Fruit fly (Drosophila melanogaster) whole organism, wandering third instar larva: ENCODE data around the gene ATPsyndelta.

Experiments used
- Abd-B ChIP-seq: fragments of >200 bp; optimal IDR thresholded peaks from 2 replicates; lab custom pipeline; 2017; ENCODE audit warnings: missing biosample characterization, missing genetic modification characterization
- CG9705 ChIP-seq: fragments of 200-800 bp; sonication (Bioruptor generic); optimal IDR thresholded peaks from 2 replicates; lab custom pipeline; 2018; ENCODE audit warnings: missing biosample characterization, mild to moderate bottlenecking, missing genetic modification characterization
- CrebA ChIP-seq: fragments of 200-800 bp; sonication (Bioruptor generic); optimal IDR thresholded peaks from 2 replicates; lab custom pipeline; 2016; ENCODE audit warnings: missing biosample characterization, mild to moderate bottlenecking, missing genetic modification characterization, borderline replicate concordance
- Dif ChIP-seq: fragments of 200-275, 200-300 bp; sonication (Bioruptor generic); optimal IDR thresholded peaks from 2 replicates; lab custom pipeline; 2018; ENCODE audit warnings: missing biosample characterization, missing genetic modification characterization; ENCODE audit not compliant: partially characterized antibody
- GATAd ChIP-seq: sonication (Bioruptor generic); optimal IDR thresholded peaks from 2 replicates; lab custom pipeline; 2016; ENCODE audit warnings: missing biosample characterization, missing genetic modification characterization
- HLH106 ChIP-seq: fragments of 200-800 bp; optimal IDR thresholded peaks from 3 replicates; lab custom pipeline; 2019; ENCODE audit warnings: missing biosample characterization, mild to moderate bottlenecking, missing genetic modification characterization, moderate library complexity
- Hnf4 ChIP-seq: fragments of 200-800 bp; sonication (Bioruptor generic); optimal IDR thresholded peaks from 2 replicates; lab custom pipeline; 2016; ENCODE audit warnings: missing biosample characterization, mild to moderate bottlenecking, missing genetic modification characterization
- Hr83 ChIP-seq: fragments of 200-300 bp; sonication (Bioruptor generic); optimal IDR thresholded peaks from 2 replicates; lab custom pipeline; 2016; ENCODE audit warnings: missing biosample characterization, mild to moderate bottlenecking, missing genetic modification characterization, moderate library complexity; ENCODE audit not compliant: poor library complexity, severe bottlenecking
- Mio ChIP-seq: sonication (Bioruptor generic); optimal IDR thresholded peaks from 2 replicates; lab custom pipeline; 2016; ENCODE audit warnings: missing biosample characterization, missing genetic modification characterization
- Myc ChIP-seq: fragments of >200 bp; optimal IDR thresholded peaks from 2 replicates; lab custom pipeline; 2017
- N ChIP-seq: fragments of >200 bp; optimal IDR thresholded peaks from 2 replicates; lab custom pipeline; 2018; ENCODE audit warnings: missing biosample characterization, missing external identifiers, missing genetic modification characterization
- OdsH ChIP-seq: fragments of 200-800 bp; sonication (Bioruptor generic); optimal IDR thresholded peaks from 2 replicates; lab custom pipeline; 2016; ENCODE audit warnings: missing biosample characterization, mild to moderate bottlenecking, missing genetic modification characterization
- Rel ChIP-seq, 2 experiments: fragments of 200-800 bp; sonication (Bioruptor generic) in 1 of 2; optimal IDR thresholded peaks; 2 replicates in 1 of 2; 3 replicates in 1 of 2; lab custom pipeline; 2016 to 2019; ENCODE audit warnings: mild to moderate bottlenecking in 2 of 2, missing biosample characterization in 2 of 2, missing genetic modification characterization in 2 of 2, moderate library complexity in 1 of 2
- Vsx2 ChIP-seq: fragments of 200-300, 225-300 bp; sonication (Bioruptor generic); optimal IDR thresholded peaks from 2 replicates; lab custom pipeline; 2018; ENCODE audit warnings: missing biosample characterization, missing genetic modification characterization; ENCODE audit not compliant: partially characterized antibody
- brk ChIP-seq: fragments of 200-800 bp; sonication (Bioruptor generic); optimal IDR thresholded peaks from 2 replicates; lab custom pipeline; 2016; ENCODE audit warnings: missing biosample characterization, mild to moderate bottlenecking, missing genetic modification characterization
- dl ChIP-seq, 2 experiments: fragments of 175-275, 200-275 bp in 1 of 2; fragments of 200-275 bp in 1 of 2; sonication (Bioruptor generic); optimal IDR thresholded peaks; lab custom pipeline; 2018; ENCODE audit warnings: mild to moderate bottlenecking in 2 of 2, missing biosample characterization in 2 of 2, missing genetic modification characterization in 2 of 2, moderate library complexity in 2 of 2; ENCODE audit not compliant: partially characterized antibody in 2 of 2, insufficient read depth in 1 of 2
- ey ChIP-seq: fragments of 200-800 bp; sonication (Bioruptor generic); optimal IDR thresholded peaks from 2 replicates; lab custom pipeline; 2016; ENCODE audit warnings: missing biosample characterization, missing genetic modification characterization
- foxo ChIP-seq, 2 experiments: fragments of 200-800 bp; sonication (Bioruptor generic); optimal IDR thresholded peaks; 2 replicates in 1 of 2; 3 replicates in 1 of 2; lab custom pipeline; 2016 to 2017; ENCODE audit warnings: missing biosample characterization in 2 of 2, missing genetic modification characterization in 2 of 2
- fru ChIP-seq: fragments of 200-800 bp; sonication (Bioruptor generic); optimal IDR thresholded peaks from 3 replicates; lab custom pipeline; 2016; ENCODE audit warnings: missing biosample characterization, mild to moderate bottlenecking, missing genetic modification characterization
- h ChIP-seq: fragments of 200-800 bp; sonication (Bioruptor generic); optimal IDR thresholded peaks from 3 replicates; lab custom pipeline; 2016; ENCODE audit warnings: missing biosample characterization, mild to moderate bottlenecking, missing genetic modification characterization
- pan ChIP-seq: fragments of >200 bp; optimal IDR thresholded peaks from 2 replicates; lab custom pipeline; 2017
- psq ChIP-seq: fragments of 200-800 bp; sonication (Bioruptor generic); optimal IDR thresholded peaks from 3 replicates; lab custom pipeline; 2017; ENCODE audit warnings: missing biosample characterization, mild to moderate bottlenecking, missing genetic modification characterization, moderate library complexity
- sage ChIP-seq: fragments of 200-800 bp; sonication (Bioruptor generic); optimal IDR thresholded peaks from 2 replicates; lab custom pipeline; 2016; ENCODE audit warnings: missing biosample characterization, mild to moderate bottlenecking, missing genetic modification characterization
- sv ChIP-seq: fragments of 200-800 bp; sonication (Bioruptor generic); optimal IDR thresholded peaks from 3 replicates; lab custom pipeline; 2016; ENCODE audit warnings: missing biosample characterization, missing genetic modification characterization
- tai ChIP-seq: sonication (Bioruptor generic); optimal IDR thresholded peaks from 2 replicates; lab custom pipeline; 2016; ENCODE audit warnings: missing biosample characterization, missing genetic modification characterization

The ATPsyndelta gene

dm6 chrX:10211128-10211914, 1.4 kb upstream of the ATPsyndelta start (continued):
- TF ChIP-seq ey (GFP tag; lab: Kevin White, UChicago) (peak; percentile 85), Hr83 (GFP tag; lab: Kevin White, UChicago) (peak; percentile 44), brk (no peak), Abd-B (no peak), pan (lab: Kevin White, UChicago) (no peak), OdsH (GFP tag; lab: Kevin White, UChicago) (peak; percentile 81), Dif (GFP tag; lab: Kevin White, UChicago) (peak; percentile 75), foxo (GFP tag; optimal IDR thresholded peaks at IDR 0.05; lab: Kevin White, UChicago) (peak in 1 of 2 experiments; percentile 84), Hnf4 (GFP tag; lab: Kevin White, UChicago) (peak; percentile 25), GATAd (GFP tag; lab: Kevin White, UChicago) (no peak)

dm6 chrX:10212118-10212517, 652 bp upstream of the ATPsyndelta start, which contains the start of gene Ypel:
Ypel (minus strand) TSS chrX:10212374.
- TF ChIP-seq CG9705 (GFP tag; lab: Kevin White, UChicago): no peak
- no peak for TF ChIP-seq CrebA (GFP tag; lab: Kevin White, UChicago)
- no peak for TF ChIP-seq Rel (GFP tag; optimal IDR thresholded peaks at IDR 0.05; lab: Kevin White, UChicago)
- TF ChIP-seq Rel (tag; optimal IDR thresholded peaks at IDR 0.05; lab: Kevin White, UChicago): peak; percentile 20

- TF ChIP-seq Rel (GFP tag; optimal IDR thresholded peaks at IDR 0.05; lab: Kevin White, UChicago) (no peak), Rel (tag; optimal IDR thresholded peaks at IDR 0.05; lab: Kevin White, UChicago) (peak; percentile 18), Vsx2 (GFP tag; lab: Kevin White, UChicago) (no peak)
These were observed 4.0 kb downstream of the ATPsyndelta start, which contains the start of gene CG2962 for dm6 chrX:10216634-10217239. CG2962 (minus strand) TSS chrX:10216642.

dm6 chrX:10219039-10219438, 6.3 kb downstream of the ATPsyndelta start, which contains the start of gene CG15308:
CG15308 (minus strand) TSS chrX:10219139.
- TF ChIP-seq Abd-B (no peak), N (no peak), Myc (lab: Kevin White, UChicago) (no peak), Mio (GFP tag; lab: Kevin White, UChicago) (no peak), OdsH (GFP tag; lab: Kevin White, UChicago) (no peak), Hnf4 (GFP tag; lab: Kevin White, UChicago) (no peak), sage (GFP tag; lab: Kevin White, UChicago) (no peak), HLH106 (tag; lab: Kevin White, UChicago) (no peak), ey (GFP tag; lab: Kevin White, UChicago) (no peak), CG9705 (GFP tag; lab: Kevin White, UChicago) (no peak), dl (GFP tag; optimal IDR thresholded peaks at IDR 0.05; lab: Kevin White, UChicago; ENCODE audit: insufficient read depth in 1 of 2, partially characterized antibody in 2 of 2) (no peak)

- no peak for TF ChIP-seq psq
- TF ChIP-seq ey (GFP tag; lab: Kevin White, UChicago): no peak
- no peak for TF ChIP-seq Abd-B
- no peak for TF ChIP-seq sv
- TF ChIP-seq fru (GFP tag; lab: Kevin White, UChicago): no peak
- TF ChIP-seq foxo (GFP tag; optimal IDR thresholded peaks at IDR 0.05; lab: Kevin White, UChicago): no peak
- no peak for TF ChIP-seq h (GFP tag; lab: Kevin White, UChicago)
- no peak for TF ChIP-seq Hr83 (GFP tag; lab: Kevin White, UChicago)
- TF ChIP-seq OdsH (GFP tag; lab: Kevin White, UChicago): no peak
- no peak for TF ChIP-seq dl (GFP tag; optimal IDR thresholded peaks at IDR 0.05; lab: Kevin White, UChicago; ENCODE audit: insufficient read depth in 1 of 2, partially characterized antibody in 2 of 2)
- TF ChIP-seq tai (GFP tag; lab: Kevin White, UChicago): no peak
- TF ChIP-seq Dif (GFP tag; lab: Kevin White, UChicago): no peak
- TF ChIP-seq Mio (GFP tag; lab: Kevin White, UChicago): no peak
- no peak for TF ChIP-seq HLH106 (tag; lab: Kevin White, UChicago)
- TF ChIP-seq Rel (GFP tag; optimal IDR thresholded peaks at IDR 0.05; lab: Kevin White, UChicago): no peak
- no peak for TF ChIP-seq Rel (tag; optimal IDR thresholded peaks at IDR 0.05; lab: Kevin White, UChicago)
These were observed 7.2 kb downstream of the ATPsyndelta start, which contains the start of gene CG34408 for dm6 chrX:10219955-10220354. CG34408 (plus strand) TSS chrX:10220110.
